Fruit fly (Drosophila melanogaster) whole organism, wandering third instar larva: ENCODE measurements around the gene CG4020.
"Not testable (repeated sequence)": the region's sequence is repeated elsewhere in the genome, so short reads cannot be mapped to it uniquely, and the experiment has no call there.

Experiments used
- CG32264 ChIP-seq: fragments of 200-800 bp; sonication (Bioruptor generic); optimal IDR thresholded peaks from 2 replicates; lab custom pipeline; 2016; ENCODE audit warnings: missing biosample characterization, missing genetic modification characterization
- CG9705 ChIP-seq: fragments of 200-800 bp; sonication (Bioruptor generic); optimal IDR thresholded peaks from 2 replicates; lab custom pipeline; 2018; ENCODE audit warnings: missing biosample characterization, mild to moderate bottlenecking, missing genetic modification characterization
- Dfd ChIP-seq: fragments of >200 bp; optimal IDR thresholded peaks from 2 replicates; lab custom pipeline; 2017; ENCODE audit warnings: missing biosample characterization, missing genetic modification characterization
- HLH106 ChIP-seq: fragments of 200-800 bp; optimal IDR thresholded peaks from 3 replicates; lab custom pipeline; 2019; ENCODE audit warnings: missing biosample characterization, mild to moderate bottlenecking, missing genetic modification characterization, moderate library complexity
- Hnf4 ChIP-seq: fragments of 200-800 bp; sonication (Bioruptor generic); optimal IDR thresholded peaks from 2 replicates; lab custom pipeline; 2016; ENCODE audit warnings: missing biosample characterization, mild to moderate bottlenecking, missing genetic modification characterization
- Hr78 ChIP-seq: fragments of >200 bp; optimal IDR thresholded peaks from 2 replicates; lab custom pipeline; 2017; ENCODE audit warnings: missing biosample characterization, missing genetic modification characterization
- Hr83 ChIP-seq: fragments of 200-300 bp; sonication (Bioruptor generic); optimal IDR thresholded peaks from 2 replicates; lab custom pipeline; 2016; ENCODE audit warnings: missing biosample characterization, mild to moderate bottlenecking, missing genetic modification characterization, moderate library complexity; ENCODE audit not compliant: poor library complexity, severe bottlenecking
- Mio ChIP-seq: sonication (Bioruptor generic); optimal IDR thresholded peaks from 2 replicates; lab custom pipeline; 2016; ENCODE audit warnings: missing biosample characterization, missing genetic modification characterization
- Myc ChIP-seq: fragments of >200 bp; optimal IDR thresholded peaks from 2 replicates; lab custom pipeline; 2017
- OdsH ChIP-seq: fragments of 200-800 bp; sonication (Bioruptor generic); optimal IDR thresholded peaks from 2 replicates; lab custom pipeline; 2016; ENCODE audit warnings: missing biosample characterization, mild to moderate bottlenecking, missing genetic modification characterization
- Rel ChIP-seq, 2 experiments: fragments of 200-800 bp; sonication (Bioruptor generic) in 1 of 2; optimal IDR thresholded peaks; 2 replicates in 1 of 2; 3 replicates in 1 of 2; lab custom pipeline; 2016 to 2019; ENCODE audit warnings: mild to moderate bottlenecking in 2 of 2, missing biosample characterization in 2 of 2, missing genetic modification characterization in 2 of 2, moderate library complexity in 1 of 2
- Sp1 ChIP-seq: fragments of 200-800 bp; sonication (Bioruptor generic); optimal IDR thresholded peaks from 3 replicates; lab custom pipeline; 2019; ENCODE audit warnings: missing biosample characterization, mild to moderate bottlenecking, missing genetic modification characterization, moderate library complexity
- Vsx2 ChIP-seq: fragments of 200-300, 225-300 bp; sonication (Bioruptor generic); optimal IDR thresholded peaks from 2 replicates; lab custom pipeline; 2018; ENCODE audit warnings: missing biosample characterization, missing genetic modification characterization; ENCODE audit not compliant: partially characterized antibody
- br ChIP-seq: fragments of 200-800 bp; sonication (Bioruptor generic); optimal IDR thresholded peaks from 2 replicates; lab custom pipeline; 2016; ENCODE audit warnings: missing biosample characterization, missing genetic modification characterization
- dmrt93B ChIP-seq: fragments of 200-800 bp; sonication (Bioruptor generic); optimal IDR thresholded peaks from 2 replicates; lab custom pipeline; 2018; ENCODE audit warnings: missing biosample characterization, mild to moderate bottlenecking, missing genetic modification characterization
- dsf ChIP-seq: sonication (Bioruptor generic); optimal IDR thresholded peaks from 2 replicates; lab custom pipeline; 2016; ENCODE audit warnings: missing biosample characterization, missing genetic modification characterization, borderline replicate concordance
- ey ChIP-seq: fragments of 200-800 bp; sonication (Bioruptor generic); optimal IDR thresholded peaks from 2 replicates; lab custom pipeline; 2016; ENCODE audit warnings: missing biosample characterization, missing genetic modification characterization
- foxo ChIP-seq, 2 experiments: fragments of 200-800 bp; sonication (Bioruptor generic); optimal IDR thresholded peaks; 2 replicates in 1 of 2; 3 replicates in 1 of 2; lab custom pipeline; 2016 to 2017; ENCODE audit warnings: missing biosample characterization in 2 of 2, missing genetic modification characterization in 2 of 2
- fru ChIP-seq: fragments of 200-800 bp; sonication (Bioruptor generic); optimal IDR thresholded peaks from 3 replicates; lab custom pipeline; 2016; ENCODE audit warnings: missing biosample characterization, mild to moderate bottlenecking, missing genetic modification characterization
- h ChIP-seq: fragments of 200-800 bp; sonication (Bioruptor generic); optimal IDR thresholded peaks from 3 replicates; lab custom pipeline; 2016; ENCODE audit warnings: missing biosample characterization, mild to moderate bottlenecking, missing genetic modification characterization
- lola ChIP-seq: fragments of >200 bp; optimal IDR thresholded peaks from 2 replicates; lab custom pipeline; 2017; ENCODE audit warnings: missing biosample characterization, missing genetic modification characterization
- pan ChIP-seq: fragments of >200 bp; optimal IDR thresholded peaks from 2 replicates; lab custom pipeline; 2017
- psq ChIP-seq: fragments of 200-800 bp; sonication (Bioruptor generic); optimal IDR thresholded peaks from 3 replicates; lab custom pipeline; 2017; ENCODE audit warnings: missing biosample characterization, mild to moderate bottlenecking, missing genetic modification characterization, moderate library complexity
- rgr ChIP-seq: fragments of 200-800 bp; sonication (Bioruptor generic); optimal IDR thresholded peaks from 3 replicates; lab custom pipeline; 2016; ENCODE audit warnings: missing biosample characterization, mild to moderate bottlenecking, missing genetic modification characterization
- sage ChIP-seq: fragments of 200-800 bp; sonication (Bioruptor generic); optimal IDR thresholded peaks from 2 replicates; lab custom pipeline; 2016; ENCODE audit warnings: missing biosample characterization, mild to moderate bottlenecking, missing genetic modification characterization
- tai ChIP-seq: sonication (Bioruptor generic); optimal IDR thresholded peaks from 2 replicates; lab custom pipeline; 2016; ENCODE audit warnings: missing biosample characterization, missing genetic modification characterization
- woc ChIP-seq: sonication (Bioruptor generic); optimal IDR thresholded peaks from 2 replicates; lab custom pipeline; 2016; ENCODE audit warnings: missing biosample characterization, mild to moderate bottlenecking, missing genetic modification characterization

Gene CG4020

DNA sequence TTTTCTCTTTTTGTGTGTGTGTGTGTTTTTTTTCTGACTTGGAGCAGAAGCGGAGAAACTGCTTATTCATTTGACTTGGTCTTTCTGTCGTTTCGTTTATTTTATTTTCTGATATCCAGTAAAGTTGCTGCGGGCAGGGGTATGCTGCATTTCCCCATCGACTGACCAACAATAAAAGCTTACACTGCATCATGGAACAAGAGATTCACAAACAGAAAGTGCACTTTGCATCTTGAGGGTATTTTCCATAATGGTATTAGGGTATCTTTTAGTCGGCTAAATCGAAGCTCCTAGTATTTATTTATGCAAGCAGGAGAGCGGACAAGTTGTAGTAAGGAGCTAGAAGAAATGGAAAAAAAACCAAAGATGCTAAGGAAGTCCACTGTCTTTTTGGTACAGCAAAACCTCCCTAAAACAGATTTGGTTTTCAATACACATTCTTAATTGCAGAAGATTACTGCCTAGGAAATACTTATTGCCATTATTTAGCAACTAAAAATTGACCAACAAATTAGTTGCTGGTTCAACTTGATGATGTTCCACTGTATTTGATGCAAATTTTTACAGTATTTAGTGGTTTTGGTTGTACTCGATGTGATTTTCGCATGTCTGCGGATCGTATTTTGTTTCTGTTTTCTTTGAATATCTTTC is 26.9 kb downstream of the CG4020 start:
- TF ChIP-seq psq = peak; percentile 54
- TF ChIP-seq CG32264 (GFP tag; lab: Kevin White, UChicago) = no peak
- TF ChIP-seq Sp1 (GFP tag; lab: Kevin White, UChicago) = peak; percentile 31
- peak; percentile 58 for TF ChIP-seq HLH106
- peak; percentile 37 for TF ChIP-seq Hnf4
- TF ChIP-seq h = peak; percentile 56
- peak; percentile 56 for TF ChIP-seq fru (GFP tag; lab: Kevin White, UChicago)
- peak; percentile 42 for TF ChIP-seq CG9705 (GFP tag; lab: Kevin White, UChicago)
- TF ChIP-seq Dfd (GFP tag; lab: Kevin White, UChicago) = no peak
- no peak for TF ChIP-seq Mio (GFP tag; lab: Kevin White, UChicago)
- TF ChIP-seq ey (GFP tag; lab: Kevin White, UChicago) = peak; percentile 67
- peak in 1 of 2 experiments; percentile 65 for TF ChIP-seq foxo (GFP tag; optimal IDR thresholded peaks at IDR 0.05; lab: Kevin White, UChicago)
- TF ChIP-seq dsf = no peak
- peak; percentile 45 for TF ChIP-seq OdsH
- TF ChIP-seq rgr (GFP tag; lab: Kevin White, UChicago) = peak; percentile 47
- peak; percentile 43 for TF ChIP-seq dmrt93B
- peak; percentile 58 for TF ChIP-seq woc (GFP tag; lab: Kevin White, UChicago)
- peak; percentile 51 for TF ChIP-seq br (GFP tag; lab: Kevin White, UChicago)

DNA sequence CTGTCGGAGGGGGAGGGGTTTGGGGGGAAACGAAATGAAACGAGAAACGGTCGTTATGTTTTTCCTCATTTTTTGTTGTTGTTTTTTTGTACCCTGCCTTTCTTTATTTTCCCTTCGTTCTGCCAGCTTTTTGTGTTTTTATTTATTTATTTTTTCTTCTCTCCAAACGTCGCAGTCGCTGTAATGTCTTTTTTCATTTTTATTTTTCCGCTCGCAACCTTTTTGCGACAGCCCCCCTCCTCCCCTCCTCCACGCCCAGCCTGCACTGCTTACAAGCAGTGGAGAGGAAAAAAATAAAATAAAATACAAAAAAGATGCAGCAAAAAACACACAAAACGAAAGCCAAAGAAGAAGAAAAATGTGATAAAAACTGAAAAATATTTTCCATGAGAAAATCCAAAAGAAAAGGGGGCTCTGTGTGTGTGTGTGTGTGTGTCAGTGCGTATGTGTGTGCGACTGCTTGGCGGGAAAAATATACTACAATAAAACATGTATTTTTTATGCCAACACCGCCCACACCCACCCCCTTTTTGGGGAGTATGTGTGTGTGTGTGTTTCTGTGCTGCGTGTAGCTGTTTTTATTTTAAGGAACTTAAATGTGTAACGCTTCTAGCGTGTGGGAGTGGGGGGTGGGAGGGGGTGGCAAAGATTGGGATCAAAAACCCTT is 29.7 kb downstream of the CG4020 start:
- TF ChIP-seq Dfd (GFP tag; lab: Kevin White, UChicago) (peak; percentile 59), Hnf4 (no peak), Sp1 (GFP tag; lab: Kevin White, UChicago) (peak; percentile 63)

DNA sequence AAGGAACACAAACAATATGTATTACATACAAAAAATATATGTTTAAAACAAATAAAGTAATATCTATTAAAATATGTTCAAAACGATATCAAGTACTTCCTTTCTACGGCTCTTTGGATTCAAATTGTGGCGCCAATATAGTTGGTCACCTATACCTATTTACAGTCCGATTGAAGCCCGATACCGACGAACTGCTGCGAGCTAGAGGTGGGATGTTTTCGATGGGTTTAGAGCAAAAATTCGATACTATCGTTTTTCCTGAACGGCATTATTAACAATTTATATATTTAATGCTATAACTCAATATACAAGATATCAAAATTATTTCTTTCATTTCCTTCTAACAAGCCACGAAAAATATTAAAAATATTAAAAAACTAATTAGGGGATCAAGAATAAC is 36.3 kb downstream of the CG4020 start:
- TF ChIP-seq sage (peak; percentile 26), dmrt93B (no peak), CG9705 (GFP tag; lab: Kevin White, UChicago) (no peak), Vsx2 (GFP tag; lab: Kevin White, UChicago) (no peak), lola (GFP tag; lab: Kevin White, UChicago) (no peak)

DNA sequence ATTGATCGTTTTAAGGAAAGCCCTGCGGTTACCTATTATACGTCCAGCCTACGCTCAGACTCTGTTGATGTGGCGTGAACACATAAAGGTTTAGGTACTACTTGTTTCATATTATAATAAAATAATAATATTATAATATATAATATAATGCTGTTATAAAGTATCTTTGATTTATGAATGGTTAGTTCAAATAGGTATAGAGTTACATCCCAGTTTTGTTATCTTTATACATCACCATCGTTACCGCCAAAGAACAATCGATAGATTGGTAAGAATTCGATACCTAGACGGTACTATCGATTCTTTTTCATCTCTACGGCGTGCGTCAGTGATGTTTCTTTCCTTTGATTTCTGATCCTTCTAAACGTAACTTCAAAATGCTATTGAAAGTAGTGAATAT is 36.8 kb downstream of the CG4020 start, which contains the start of gene CG12728:
Gene CG12728, plus strand, starts transcription at position 301 of the 400 bp plus-strand sequence.
- not testable (repeated sequence) for TF ChIP-seq Hr78 (GFP tag; lab: Kevin White, UChicago); ey (GFP tag; lab: Kevin White, UChicago); pan (lab: Kevin White, UChicago)

- TF ChIP-seq br (GFP tag; lab: Kevin White, UChicago); Rel (GFP tag; optimal IDR thresholded peaks at IDR 0.05; lab: Kevin White, UChicago); Rel (tag; optimal IDR thresholded peaks at IDR 0.05; lab: Kevin White, UChicago); tai (GFP tag; lab: Kevin White, UChicago): not testable (repeated sequence)
- TF ChIP-seq, all 38 proteins: peak for 0; not testable (repeated sequence) for 38
Measured at dm6 chrX:5945052-5945830, 39.7 kb downstream of the CG4020 start, which contains the start of gene CG32756. Gene CG32756 (plus strand): TSS chrX:5945682.

dm6 chrX:5947870-5948498 is 42.4 kb downstream of the CG4020 start, which contains the start of gene CG6041:
Gene CG6041 (plus strand): TSS chrX:5948160.
- TF ChIP-seq Dfd (GFP tag; lab: Kevin White, UChicago) (no peak), h (no peak), HLH106 (no peak), Myc (lab: Kevin White, UChicago) (no peak), br (GFP tag; lab: Kevin White, UChicago) (no peak), Hr83 (GFP tag; lab: Kevin White, UChicago) (no peak), CG32264 (GFP tag; lab: Kevin White, UChicago) (no peak), rgr (GFP tag; lab: Kevin White, UChicago) (no peak), pan (lab: Kevin White, UChicago) (no peak)
